Worm (Caenorhabditis elegans) whole organism, young adult: ENCODE measurements around the gene gtl-2.

Source experiments
- B0019.2 ChIP-seq: fragments of 200-800 bp; sonication (Bioruptor generic); conservative IDR thresholded peaks from 2 replicates; pipeline ENCODE4 v1.3.6; 2022; ENCODE audit warnings: missing genetic modification reagents, missing genetic modification characterization, missing compliant biosample characterization
- B0336.3 ChIP-seq: fragments of 200-800 bp; sonication (Bioruptor generic); IDR thresholded peaks from 2 replicates; pipeline ENCODE4 v1.3.6; 2022; ENCODE audit warnings: missing genetic modification characterization, missing compliant biosample characterization
- D2030.7 ChIP-seq: fragments of 200-800 bp; sonication (Bioruptor generic); IDR thresholded peaks from 2 replicates; pipeline ENCODE4 v1.3.6; 2022; ENCODE audit warnings: missing genetic modification reagents, missing genetic modification characterization, missing compliant biosample characterization
- F23B12.7 ChIP-seq: sonication (generic microtip); optimal IDR thresholded peaks from 2 replicates; lab custom pipeline; 2017; ENCODE audit warnings: missing genetic modification characterization, mild to moderate bottlenecking, missing compliant biosample characterization, antibody characterized with exemption, moderate library complexity; ENCODE audit not compliant: insufficient read depth
- F33H1.4 ChIP-seq: fragments of 200-800 bp; sonication (Bioruptor generic); IDR thresholded peaks from 2 replicates; pipeline ENCODE4 v1.3.6; 2022; ENCODE audit warnings: missing genetic modification reagents, missing genetic modification characterization, missing compliant biosample characterization
- F39B2.1 ChIP-seq: fragments of 200-800 bp; sonication (Bioruptor generic); IDR thresholded peaks from 2 replicates; pipeline ENCODE4 v1.3.6; 2022; ENCODE audit warnings: missing genetic modification reagents, missing genetic modification characterization, missing compliant biosample characterization
- F52B5.7 ChIP-seq: sonication (generic microtip); optimal IDR thresholded peaks from 2 replicates; lab custom pipeline; 2016; ENCODE audit warnings: mild to moderate bottlenecking, missing genetic modification characterization, missing compliant biosample characterization
- F57C9.4 ChIP-seq: sonication (generic microtip); optimal IDR thresholded peaks from 2 replicates; lab custom pipeline; 2017; ENCODE audit warnings: mild to moderate bottlenecking, missing genetic modification characterization, missing compliant biosample characterization
- T07F8.4 ChIP-seq: sonication (generic microtip); optimal IDR thresholded peaks from 2 replicates; lab custom pipeline; 2016; ENCODE audit warnings: mild to moderate bottlenecking, missing genetic modification characterization, moderate library complexity, missing compliant biosample characterization
- Y53F4B.3 ChIP-seq: fragments of 200-800 bp; sonication (Bioruptor generic); IDR thresholded peaks from 2 replicates; pipeline ENCODE4 v1.3.6; 2022; ENCODE audit warnings: missing genetic modification reagents, missing genetic modification characterization, missing compliant biosample characterization
- Y56A3A.18 ChIP-seq: fragments of 200-800 bp; sonication (Bioruptor generic); IDR thresholded peaks from 2 replicates; pipeline ENCODE4 v1.3.6; 2022; ENCODE audit warnings: missing genetic modification reagents, missing genetic modification characterization, missing compliant biosample characterization
- Y95B8A.8 ChIP-seq: fragments of 200-800 bp; sonication (Bioruptor generic); IDR thresholded peaks from 2 replicates; pipeline ENCODE4 v1.3.6; 2022; ENCODE audit warnings: missing genetic modification reagents, missing genetic modification characterization, missing compliant biosample characterization
- ama-1 ChIP-seq, 3 experiments: fragments of 150-350 bp in 1 of 3; sonication (generic microtip) in 2 of 3; optimal IDR thresholded peaks; 2 replicates each; lab custom pipeline; 2014 to 2018; ENCODE audit warnings: missing biosample characterization in 2 of 3, missing genetic modification characterization in 2 of 3, missing genetic modification reagents in 2 of 3
- atf-7 ChIP-seq: sonication (generic microtip); optimal IDR thresholded peaks from 2 replicates; lab custom pipeline; 2017; ENCODE audit warnings: mild to moderate bottlenecking, missing genetic modification characterization, missing compliant biosample characterization
- attf-3 ChIP-seq: fragments of 200-800 bp; sonication (Bioruptor generic); conservative IDR thresholded peaks from 2 replicates; pipeline ENCODE4 v1.3.6; 2022; ENCODE audit warnings: missing genetic modification reagents, missing genetic modification characterization, missing compliant biosample characterization
- attf-5 ChIP-seq: fragments of 200-800 bp; sonication (Bioruptor generic); optimal IDR thresholded peaks from 2 replicates; lab custom pipeline; 2018; ENCODE audit warnings: mild to moderate bottlenecking, missing genetic modification characterization, missing compliant biosample characterization
- ccch-3 ChIP-seq: fragments of 200-800 bp; sonication (Bioruptor generic); optimal IDR thresholded peaks from 2 replicates; lab custom pipeline; 2018; ENCODE audit warnings: mild to moderate bottlenecking, missing genetic modification characterization, missing compliant biosample characterization
- cebp-2 ChIP-seq: fragments of 200-800 bp; sonication (Bioruptor generic); IDR thresholded peaks from 2 replicates; pipeline ENCODE4 v1.3.6; 2022; ENCODE audit warnings: missing genetic modification characterization, missing compliant biosample characterization
- ceh-79 ChIP-seq: sonication (generic microtip); optimal IDR thresholded peaks from 2 replicates; lab custom pipeline; 2017; ENCODE audit warnings: mild to moderate bottlenecking, missing genetic modification characterization, missing compliant biosample characterization
- egl-18 ChIP-seq: fragments of 200-800 bp; sonication (Bioruptor generic); IDR thresholded peaks from 2 replicates; pipeline ENCODE4 v1.3.6; 2022; ENCODE audit warnings: missing genetic modification reagents, missing genetic modification characterization, missing compliant biosample characterization
- egl-44 ChIP-seq: fragments of 200-800 bp; sonication (Bioruptor generic); IDR thresholded peaks from 2 replicates; pipeline ENCODE4 v1.3.6; 2022; ENCODE audit warnings: missing genetic modification reagents, missing genetic modification characterization, missing compliant biosample characterization
- ekl-4 ChIP-seq: fragments of 200-800 bp; sonication (Bioruptor generic); IDR thresholded peaks from 2 replicates; pipeline ENCODE4 v1.3.6; 2022; ENCODE audit warnings: missing genetic modification reagents, missing genetic modification characterization, missing compliant biosample characterization
- ets-4 ChIP-seq: fragments of 200-800 bp; sonication (Bioruptor generic); optimal IDR thresholded peaks from 2 replicates; lab custom pipeline; 2018; ENCODE audit warnings: mild to moderate bottlenecking, missing genetic modification characterization, missing compliant biosample characterization
- gei-17 ChIP-seq: fragments of 200-800 bp; sonication (Bioruptor generic); optimal IDR thresholded peaks from 2 replicates; lab custom pipeline; 2018; ENCODE audit warnings: mild to moderate bottlenecking, missing genetic modification characterization, missing compliant biosample characterization
- hrde-1 ChIP-seq: sonication (generic microtip); optimal IDR thresholded peaks from 2 replicates; lab custom pipeline; 2016; ENCODE audit warnings: missing genetic modification characterization, mild to moderate bottlenecking, missing compliant biosample characterization, moderate library complexity, missing genotype, missing genetic modification reagents, borderline replicate concordance
- hsf-1 ChIP-seq: fragments of 200-800 bp; sonication (Bioruptor generic); IDR thresholded peaks from 2 replicates; pipeline ENCODE4 v1.3.6; 2022; ENCODE audit warnings: missing genetic modification reagents, missing genetic modification characterization, missing compliant biosample characterization
- lin-26 ChIP-seq: fragments of 200-800 bp; sonication (Bioruptor generic); IDR thresholded peaks from 2 replicates; pipeline ENCODE4 v1.3.6; 2022; ENCODE audit warnings: missing genetic modification reagents, missing genetic modification characterization, missing compliant biosample characterization
- madf-3 ChIP-seq: fragments of 200-800 bp; sonication (Bioruptor generic); IDR thresholded peaks from 2 replicates; pipeline ENCODE4 v1.3.6; 2022; ENCODE audit warnings: missing genetic modification reagents, missing genetic modification characterization, missing compliant biosample characterization
- mel-28 ChIP-seq: sonication (generic microtip); optimal IDR thresholded peaks from 2 replicates; lab custom pipeline; 2016; ENCODE audit warnings: borderline replicate concordance, mild to moderate bottlenecking, missing genetic modification characterization, missing compliant biosample characterization
- nfya-2 ChIP-seq: fragments of 200-800 bp; sonication (Bioruptor generic); IDR thresholded peaks from 2 replicates; pipeline ENCODE4 v1.3.6; 2022; ENCODE audit warnings: missing genetic modification reagents, missing genetic modification characterization, missing compliant biosample characterization
- nhr-80 ChIP-seq: sonication (generic microtip); optimal IDR thresholded peaks from 2 replicates; lab custom pipeline; 2016; ENCODE audit warnings: missing genetic modification characterization, missing compliant biosample characterization
- pha-4 ChIP-seq: fragments of 150-350 bp; sonication (generic microtip); optimal IDR thresholded peaks from 2 replicates; lab custom pipeline; 2014; ENCODE audit warnings: missing biosample characterization, missing genetic modification reagents, missing genetic modification characterization
- rcor-1 ChIP-seq: fragments of 200-800 bp; sonication (Bioruptor generic); IDR thresholded peaks from 2 replicates; pipeline ENCODE4 v1.3.6; 2022; ENCODE audit warnings: missing genetic modification reagents, missing genetic modification characterization, missing compliant biosample characterization
- snpc-4 ChIP-seq, 5 experiments: fragments of 150-350 bp in 1 of 5; sonication (generic microtip) in 4 of 5; optimal IDR thresholded peaks; 2 replicates each; lab custom pipeline; 2014 to 2018; ENCODE audit warnings: missing genetic modification characterization in 5 of 5, missing biosample characterization in 3 of 5, antibody characterized with exemption in 2 of 5, mild to moderate bottlenecking in 2 of 5, missing compliant biosample characterization in 2 of 5, missing genotype in 2 of 5, moderate library complexity in 2 of 5, missing genetic modification reagents in 1 of 5
- somi-1 ChIP-seq: fragments of 200-800 bp; sonication (Bioruptor generic); optimal IDR thresholded peaks from 2 replicates; lab custom pipeline; 2018; ENCODE audit warnings: mild to moderate bottlenecking, missing genetic modification characterization, missing compliant biosample characterization
- tbp1 ChIP-seq: fragments of 200-800 bp; sonication (Bioruptor generic); optimal IDR thresholded peaks from 2 replicates; lab custom pipeline; 2018; ENCODE audit warnings: mild to moderate bottlenecking, missing genetic modification characterization, missing compliant biosample characterization
- tbx-9 ChIP-seq: sonication (generic microtip); optimal IDR thresholded peaks from 2 replicates; lab custom pipeline; 2016; ENCODE audit warnings: borderline replicate concordance, missing genetic modification characterization, inconsistent platforms, missing compliant biosample characterization
- unc-130 ChIP-seq: sonication (generic microtip); optimal IDR thresholded peaks from 2 replicates; lab custom pipeline; 2016; ENCODE audit warnings: missing genetic modification reagents, missing genetic modification characterization, missing compliant biosample characterization
- unc-62 ChIP-seq: fragments of 150-350 bp; optimal IDR thresholded peaks from 2 replicates; lab custom pipeline; 2014; ENCODE audit warnings: missing biosample characterization, missing genetic modification reagents, missing genetic modification characterization
- xnd-1 ChIP-seq: sonication (generic microtip); optimal IDR thresholded peaks from 2 replicates; lab custom pipeline; 2016; ENCODE audit warnings: missing genotype, missing genetic modification reagents, missing genetic modification characterization, missing compliant biosample characterization
- zim-3 ChIP-seq: sonication (generic microtip); optimal IDR thresholded peaks from 2 replicates; lab custom pipeline; 2017; ENCODE audit warnings: mild to moderate bottlenecking, missing genetic modification characterization, moderate library complexity, missing compliant biosample characterization
- ztf-22 ChIP-seq: fragments of 200-800 bp; sonication (Bioruptor generic); optimal IDR thresholded peaks from 2 replicates; lab custom pipeline; 2018; ENCODE audit warnings: mild to moderate bottlenecking, missing genetic modification characterization, moderate library complexity, missing compliant biosample characterization
- ztf-3 ChIP-seq: fragments of 200-800 bp; sonication (Bioruptor generic); optimal IDR thresholded peaks from 2 replicates; lab custom pipeline; 2018; ENCODE audit warnings: mild to moderate bottlenecking, missing genetic modification characterization, missing compliant biosample characterization

Gene gtl-2

ce11 chrIV:11288965-11289364 lies 15.7 kb downstream of the gtl-2 start (continued):
- TF ChIP-seq B0019.2 (GFP tag; lab: Robert Waterston, UW) (no peak), nhr-80 (tag; lab: Kevin White, UChicago) (peak; percentile 91), F33H1.4 (no peak), F23B12.7 (tag; lab: Kevin White, UChicago) (no peak), tbx-9 (no peak), pha-4 (tag; lab: Kevin White, UChicago) (no peak), tbp1 (GFP tag; lab: Kevin White, UChicago) (peak; percentile 21), rcor-1 (GFP tag; lab: Robert Waterston, UW) (no peak), xnd-1 (tag; lab: Kevin White, UChicago) (no peak), somi-1 (GFP tag; lab: Kevin White, UChicago) (no peak), unc-130 (GFP tag; lab: Kevin White, UChicago) (no peak), ets-4 (GFP tag; lab: Kevin White, UChicago) (peak; percentile 46), mel-28 (no peak), ekl-4 (GFP tag; lab: Robert Waterston, UW) (no peak), ztf-22 (GFP tag; lab: Kevin White, UChicago) (no peak), snpc-4 (GFP tag; optimal IDR thresholded peaks at IDR 0.05; lab: Kevin White, UChicago) (no peak), snpc-4 (tag; optimal IDR thresholded peaks at IDR 0.05; lab: Kevin White, UChicago) (no peak), Y53F4B.3 (no peak), zim-3 (tag; lab: Kevin White, UChicago) (no peak)

DNA sequence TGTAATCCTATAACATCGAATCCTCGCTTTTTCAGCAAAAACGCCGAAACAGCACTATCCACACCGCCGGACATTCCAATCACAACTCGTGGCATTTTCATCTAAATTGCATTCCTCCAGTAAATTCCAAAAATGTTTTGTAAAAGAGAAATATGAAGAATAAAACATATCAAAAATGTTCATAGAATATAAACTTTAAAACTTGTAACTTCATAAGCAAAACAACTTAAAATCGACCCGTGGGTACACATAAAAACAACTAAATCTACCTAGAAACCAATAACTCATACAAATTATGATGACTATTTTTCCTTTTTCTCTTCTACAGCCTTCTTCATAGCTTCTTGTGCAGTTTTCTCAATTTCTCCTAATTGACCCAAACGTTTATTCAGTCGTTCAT lies 23.5 kb downstream of the gtl-2 start, which contains the start of gene mttu-1:
mttu-1 (minus strand) TSS at position 101 of the 400 bp plus-strand sequence.
- no peak for TF ChIP-seq B0336.3 (GFP tag; lab: Robert Waterston, UW)
- no peak for TF ChIP-seq T07F8.4
- no peak for TF ChIP-seq tbx-9
- TF ChIP-seq gei-17 = no peak
- no peak for TF ChIP-seq egl-44 (GFP tag; lab: Robert Waterston, UW)
- no peak for TF ChIP-seq nhr-80 (tag; lab: Kevin White, UChicago)
- TF ChIP-seq ceh-79 = no peak
- TF ChIP-seq B0019.2 (GFP tag; lab: Robert Waterston, UW) = no peak
- TF ChIP-seq F52B5.7 (tag; lab: Kevin White, UChicago) = no peak
- no peak for TF ChIP-seq attf-5 (GFP tag; lab: Kevin White, UChicago)
- no peak for TF ChIP-seq lin-26 (GFP tag; lab: Robert Waterston, UW)
- TF ChIP-seq ztf-3 (GFP tag; lab: Kevin White, UChicago) = no peak
- TF ChIP-seq Y95B8A.8 (GFP tag; lab: Robert Waterston, UW) = no peak
- no peak for TF ChIP-seq ekl-4 (GFP tag; lab: Robert Waterston, UW)
- no peak for TF ChIP-seq ccch-3 (GFP tag; lab: Kevin White, UChicago)
- no peak for TF ChIP-seq ama-1 (optimal IDR thresholded peaks at IDR 0.05; lab: Kevin White, UChicago)
- TF ChIP-seq ama-1 (GFP tag; optimal IDR thresholded peaks at IDR 0.05; lab: Kevin White, UChicago) = no peak
- no peak for TF ChIP-seq hrde-1 (tag; lab: Kevin White, UChicago)
- no peak for TF ChIP-seq Y56A3A.18 (GFP tag; lab: Robert Waterston, UW)
- no peak for TF ChIP-seq F39B2.1 (GFP tag; lab: Robert Waterston, UW)
- TF ChIP-seq, all 124 proteins: peak for 0

- no peak for TF ChIP-seq egl-18 (GFP tag; lab: Robert Waterston, UW)
- no peak for TF ChIP-seq nfya-2
- TF ChIP-seq F57C9.4 (tag; lab: Kevin White, UChicago) = no peak
- TF ChIP-seq attf-3 (GFP tag; lab: Robert Waterston, UW) = no peak
- TF ChIP-seq atf-7 (tag; lab: Kevin White, UChicago) = no peak
- TF ChIP-seq cebp-2 = no peak
- TF ChIP-seq tbx-9 = no peak
- TF ChIP-seq D2030.7 = 0 out of 2 replicates have a peak, but pooled peaks have one; percentile 19
- 0 out of 2 replicates have a peak, but pooled peaks have one; percentile 19 for TF ChIP-seq madf-3 (GFP tag; lab: Robert Waterston, UW)
- no peak for TF ChIP-seq unc-62 (GFP tag; lab: Kevin White, UChicago)
- peak; percentile 56 for TF ChIP-seq attf-5 (GFP tag; lab: Kevin White, UChicago)
- TF ChIP-seq gei-17 = no peak
- no peak for TF ChIP-seq hsf-1 (GFP tag; lab: Robert Waterston, UW)
Observed at ce11 chrIV:11298154-11299086, 25.2 kb downstream of the gtl-2 start, which contains the start of the genes B0035.15 and dnj-1. B0035.15 (minus strand) TSS chrIV:11298252. dnj-1 (plus strand) TSS chrIV:11299036.
